Fruit fly (Drosophila melanogaster): ENCODE measurements around the gene CG32486.
A peak's percentile ranks its signal among the peaks of the same experiment; 100 is the strongest.

Gene CG32486

dm6 chr3L:3054851-3055250, 15.8 kb downstream of the CG32486 start, which contains the start of gene CG16753 (continued):
- peak; percentile 17 for TF ChIP-seq CG10267 (tag; optimal IDR thresholded peaks at IDR 0.05)
- peak; percentile 76 for TF ChIP-seq CG13287 (GFP tag; IDR thresholded peaks at IDR 0.05; ENCODE audit: partially characterized antibody)
- TF ChIP-seq ssp (GFP tag; IDR thresholded peaks at IDR 0.05), result no peak
- TF ChIP-seq gcm2 (GFP tag; optimal IDR thresholded peaks at IDR 0.05), result no peak
- no peak for TF ChIP-seq HLHmδ (GFP tag; optimal IDR thresholded peaks at IDR 0.05)
- TF ChIP-seq Dll (GFP tag; IDR thresholded peaks at IDR 0.05; ENCODE audit: partially characterized antibody), result peak; percentile 63; the same call in 2 of the 4 replicates
- no peak for TF ChIP-seq tin (GFP tag; optimal IDR thresholded peaks at IDR 0.05)
- TF ChIP-seq Hr51 (GFP tag; optimal IDR thresholded peaks at IDR 0.05), result no peak
- TF ChIP-seq E2f1 (GFP tag; IDR thresholded peaks at IDR 0.05), result no peak
- TF ChIP-seq Med (GFP tag), result peak; percentile 70
- TF ChIP-seq Fer1 (GFP tag; optimal IDR thresholded peaks at IDR 0.05), result peak; percentile 7
- TF ChIP-seq Doc3 (GFP tag; IDR thresholded peaks at IDR 0.05; ENCODE audit: partially characterized antibody), result peak; percentile 38; the same call in 1 of the 3 replicates
- TF ChIP-seq maf-S (GFP tag; optimal IDR thresholded peaks at IDR 0.05), result no peak
- no peak for TF ChIP-seq CHES-1-like (GFP tag; optimal IDR thresholded peaks at IDR 0.05)
- no peak for TF ChIP-seq Rfx (GFP tag; IDR thresholded peaks at IDR 0.05)
- no peak for TF ChIP-seq CG11247 (GFP tag; IDR thresholded peaks at IDR 0.05)
- TF ChIP-seq MESR4 (GFP tag; optimal IDR thresholded peaks at IDR 0.05), result peak; percentile 51
- TF ChIP-seq dm (GFP tag; optimal IDR thresholded peaks at IDR 0.05), result peak; percentile 63
- no peak for TF ChIP-seq CG2875 (GFP tag; optimal IDR thresholded peaks at IDR 0.05)
- TF ChIP-seq mld (GFP tag; IDR thresholded peaks at IDR 0.05; ENCODE audit: partially characterized antibody), result peak; percentile 67; the same call in 1 of the 3 replicates
- TF ChIP-seq CG8290 (GFP tag; optimal IDR thresholded peaks at IDR 0.05), result no peak
- TF ChIP-seq CG8290 (tag; optimal IDR thresholded peaks at IDR 0.05), result peak in 1 of 2 experiments; percentile 7
- peak; percentile 83 for TF ChIP-seq HLH4C (GFP tag; IDR thresholded peaks at IDR 0.05; ENCODE audit: partially characterized antibody)
- no peak for TF ChIP-seq Dip2 (GFP tag; IDR thresholded peaks at IDR 0.05)
- TF ChIP-seq gsb (GFP tag; IDR thresholded peaks at IDR 0.05), result no peak
- no peak for TF ChIP-seq CG15479 (GFP tag; optimal IDR thresholded peaks at IDR 0.05)
- TF ChIP-seq CG8765 (GFP tag; IDR thresholded peaks at IDR 0.05), result no peak
- peak; percentile 10 for TF ChIP-seq nom (GFP tag; optimal IDR thresholded peaks at IDR 0.05)
- TF ChIP-seq CG6272 (GFP tag; IDR thresholded peaks at IDR 0.05), result no peak
- no peak for TF ChIP-seq CG32767 (GFP tag; IDR thresholded peaks at IDR 0.05)
- peak; percentile 86 for TF ChIP-seq exex (tag; optimal IDR thresholded peaks at IDR 0.05)
- no peak for TF ChIP-seq CG6683 (GFP tag; optimal IDR thresholded peaks at IDR 0.05)
- peak; percentile 82 for TF ChIP-seq CG6791 (GFP tag; IDR thresholded peaks at IDR 0.05; ENCODE audit: partially characterized antibody)
- no peak for TF ChIP-seq CG12659 (GFP tag; optimal IDR thresholded peaks at IDR 0.05)
- TF ChIP-seq CG7271 (tag; optimal IDR thresholded peaks at IDR 0.05), result no peak
- TF ChIP-seq Dref (GFP tag; IDR thresholded peaks at IDR 0.05), result peak; percentile 84
- peak; percentile 66 for TF ChIP-seq Scr (GFP tag; IDR thresholded peaks at IDR 0.05; ENCODE audit: partially characterized antibody)
- TF ChIP-seq da (GFP tag; optimal IDR thresholded peaks at IDR 0.05), result no peak
- TF ChIP-seq hb (GFP tag; IDR thresholded peaks at IDR 0.05; ENCODE audit: partially characterized antibody), result peak; percentile 59; the same call in 1 of the 3 replicates
- no peak for TF ChIP-seq kay (GFP tag; optimal IDR thresholded peaks at IDR 0.05)
- no peak for TF ChIP-seq NFAT (GFP tag; IDR thresholded peaks at IDR 0.05)
- peak; percentile 35 for TF ChIP-seq Bgb (GFP tag; IDR thresholded peaks at IDR 0.05; ENCODE audit: partially characterized antibody)
- TF ChIP-seq CG34224 (GFP tag; IDR thresholded peaks at IDR 0.05; ENCODE audit: partially characterized antibody), result peak; percentile 76
- TF ChIP-seq ato (GFP tag; IDR thresholded peaks at IDR 0.05; ENCODE audit: partially characterized antibody), result peak; percentile 68; the same call in 1 of the 2 replicates
- TF ChIP-seq CG9797 (GFP tag; optimal IDR thresholded peaks at IDR 0.05), result peak; percentile 12
- peak; percentile 52; the same call in 1 of the 3 replicates for TF ChIP-seq vnd (GFP tag; IDR thresholded peaks at IDR 0.05; ENCODE audit: partially characterized antibody)
- TF ChIP-seq MBD-R2 (GFP tag; IDR thresholded peaks at IDR 0.05), result peak; percentile 72
- no peak for TF ChIP-seq dysf (GFP tag; IDR thresholded peaks at IDR 0.05)
- TF ChIP-seq CG10147 (GFP tag; optimal IDR thresholded peaks at IDR 0.05), result no peak
- TF ChIP-seq Hr39 (optimal IDR thresholded peaks at IDR 0.05), result no peak

All from whole organism, embryonic.